Worm (Caenorhabditis elegans) whole organism, young adult: ENCODE data around the gene C03B1.1.
A peak's percentile ranks its signal among the peaks of the same experiment; 100 is the strongest.

Experiments used
- B0035.1 ChIP-seq: sonication (generic microtip); optimal IDR thresholded peaks from 2 replicates; lab custom pipeline; 2016; ENCODE audit warnings: missing genetic modification characterization, mild to moderate bottlenecking, missing compliant biosample characterization, missing genotype, missing genetic modification reagents
- B0261.1 ChIP-seq: sonication (generic microtip); optimal IDR thresholded peaks from 2 replicates; lab custom pipeline; 2016; ENCODE audit warnings: mild to moderate bottlenecking, missing genetic modification characterization, moderate library complexity, missing compliant biosample characterization
- F10E7.11 ChIP-seq: sonication (generic microtip); optimal IDR thresholded peaks from 2 replicates; lab custom pipeline; 2017; ENCODE audit warnings: mild to moderate bottlenecking, missing genetic modification characterization, moderate library complexity, missing compliant biosample characterization
- F22D6.2 ChIP-seq: sonication (generic microtip); optimal IDR thresholded peaks from 2 replicates; lab custom pipeline; 2016; ENCODE audit warnings: mild to moderate bottlenecking, missing genetic modification characterization, missing compliant biosample characterization
- F49E8.2 ChIP-seq: sonication (generic microtip); optimal IDR thresholded peaks from 3 replicates; lab custom pipeline; 2017; ENCODE audit warnings: missing genetic modification characterization, mild to moderate bottlenecking, missing compliant biosample characterization, antibody characterized with exemption, moderate library complexity; ENCODE audit not compliant: insufficient read depth
- F55B11.4 ChIP-seq: sonication (generic microtip); optimal IDR thresholded peaks from 2 replicates; lab custom pipeline; 2016; ENCODE audit warnings: missing compliant biosample characterization, missing genetic modification characterization, borderline replicate concordance; ENCODE audit not compliant: insufficient read depth
- F57C9.4 ChIP-seq: sonication (generic microtip); optimal IDR thresholded peaks from 2 replicates; lab custom pipeline; 2017; ENCODE audit warnings: mild to moderate bottlenecking, missing genetic modification characterization, missing compliant biosample characterization
- ZK185.1 ChIP-seq: sonication (generic microtip); optimal IDR thresholded peaks from 2 replicates; lab custom pipeline; 2016; ENCODE audit warnings: mild to moderate bottlenecking, missing genetic modification characterization, missing compliant biosample characterization; ENCODE audit not compliant: poor library complexity, severe bottlenecking
- ama-1 ChIP-seq, 3 experiments: fragments of 150-350 bp in 1 of 3; sonication (generic microtip) in 2 of 3; optimal IDR thresholded peaks; 2 replicates each; lab custom pipeline; 2014 to 2018; ENCODE audit warnings: missing biosample characterization in 2 of 3, missing genetic modification characterization in 2 of 3, missing genetic modification reagents in 2 of 3
- ceh-58 ChIP-seq: fragments of 200-800 bp; sonication (Bioruptor generic); IDR thresholded peaks from 2 replicates; pipeline ENCODE4 v1.3.6; 2022; ENCODE audit warnings: missing genetic modification characterization, missing compliant biosample characterization
- chd-7 ChIP-seq: sonication (generic microtip); optimal IDR thresholded peaks from 2 replicates; lab custom pipeline; 2016; ENCODE audit warnings: mild to moderate bottlenecking, missing genetic modification characterization, moderate library complexity, missing compliant biosample characterization
- die-1 ChIP-seq: sonication (generic microtip); optimal IDR thresholded peaks from 2 replicates; lab custom pipeline; 2016; ENCODE audit warnings: missing genotype, mild to moderate bottlenecking, missing genetic modification characterization, missing compliant biosample characterization
- dox-1 ChIP-seq: fragments of 200-800 bp; sonication (Bioruptor generic); IDR thresholded peaks from 2 replicates; pipeline ENCODE4 v1.3.6; 2022; ENCODE audit warnings: missing genetic modification reagents, missing genetic modification characterization, missing compliant biosample characterization
- efl-1 ChIP-seq: fragments of 150-350 bp; optimal IDR thresholded peaks from 2 replicates; lab custom pipeline; 2014; ENCODE audit warnings: missing biosample characterization, missing genetic modification reagents, missing genetic modification characterization
- ekl-4 ChIP-seq: fragments of 200-800 bp; sonication (Bioruptor generic); IDR thresholded peaks from 2 replicates; pipeline ENCODE4 v1.3.6; 2022; ENCODE audit warnings: missing genetic modification reagents, missing genetic modification characterization, missing compliant biosample characterization
- ets-4 ChIP-seq: fragments of 200-800 bp; sonication (Bioruptor generic); optimal IDR thresholded peaks from 2 replicates; lab custom pipeline; 2018; ENCODE audit warnings: mild to moderate bottlenecking, missing genetic modification characterization, missing compliant biosample characterization
- hlh-26 ChIP-seq: fragments of 200-800 bp; sonication (Bioruptor generic); conservative IDR thresholded peaks from 2 replicates; pipeline ENCODE4 v1.3.6; 2022; ENCODE audit warnings: missing genetic modification reagents, missing genetic modification characterization, missing compliant biosample characterization
- lin-26 ChIP-seq: fragments of 200-800 bp; sonication (Bioruptor generic); IDR thresholded peaks from 2 replicates; pipeline ENCODE4 v1.3.6; 2022; ENCODE audit warnings: missing genetic modification reagents, missing genetic modification characterization, missing compliant biosample characterization
- lin-35 ChIP-seq, 3 experiments: fragments of 150-350 bp in 2 of 3; sonication (generic microtip) in 1 of 3; optimal IDR thresholded peaks; 2 replicates each; lab custom pipeline; 2014 to 2018; ENCODE audit warnings: missing biosample characterization in 3 of 3, missing genetic modification characterization in 3 of 3, missing genetic modification reagents in 3 of 3
- lsl-1 ChIP-seq: fragments of 200-800 bp; sonication (Bioruptor generic); optimal IDR thresholded peaks from 2 replicates; lab custom pipeline; 2018; ENCODE audit warnings: mild to moderate bottlenecking, missing genetic modification characterization, moderate library complexity, missing compliant biosample characterization
- madf-10 ChIP-seq: sonication (generic microtip); optimal IDR thresholded peaks from 2 replicates; lab custom pipeline; 2016; ENCODE audit warnings: mild to moderate bottlenecking, missing genetic modification characterization, missing compliant biosample characterization
- madf-3 ChIP-seq: fragments of 200-800 bp; sonication (Bioruptor generic); IDR thresholded peaks from 2 replicates; pipeline ENCODE4 v1.3.6; 2022; ENCODE audit warnings: missing genetic modification reagents, missing genetic modification characterization, missing compliant biosample characterization
- madf-8 ChIP-seq: fragments of 200-800 bp; sonication (Bioruptor generic); conservative IDR thresholded peaks from 2 replicates; pipeline ENCODE4 v1.3.6; 2022; ENCODE audit warnings: missing genetic modification reagents, missing genetic modification characterization, missing compliant biosample characterization
- mcd-1 ChIP-seq: fragments of 200-800 bp; sonication (Bioruptor generic); IDR thresholded peaks from 2 replicates; pipeline ENCODE4 v1.3.6; 2022; ENCODE audit warnings: missing genetic modification reagents, missing genetic modification characterization, missing compliant biosample characterization
- mxl-1 ChIP-seq: sonication (generic microtip); optimal IDR thresholded peaks from 2 replicates; lab custom pipeline; 2016; ENCODE audit warnings: missing genetic modification characterization, missing compliant biosample characterization
- nfyb-1 ChIP-seq: fragments of 200-800 bp; sonication (Bioruptor generic); IDR thresholded peaks from 2 replicates; pipeline ENCODE4 v1.3.6; 2022; ENCODE audit warnings: missing genetic modification reagents, missing genetic modification characterization, missing compliant biosample characterization
- nhr-80 ChIP-seq: sonication (generic microtip); optimal IDR thresholded peaks from 2 replicates; lab custom pipeline; 2016; ENCODE audit warnings: missing genetic modification characterization, missing compliant biosample characterization
- rcor-1 ChIP-seq: fragments of 200-800 bp; sonication (Bioruptor generic); IDR thresholded peaks from 2 replicates; pipeline ENCODE4 v1.3.6; 2022; ENCODE audit warnings: missing genetic modification reagents, missing genetic modification characterization, missing compliant biosample characterization
- rpc-1 ChIP-seq, 2 experiments: fragments of 150-350 bp in 1 of 2; sonication (generic microtip) in 1 of 2; optimal IDR thresholded peaks; 2 replicates each; lab custom pipeline; 2014 to 2018; ENCODE audit warnings: missing biosample characterization in 1 of 2, missing genetic modification characterization in 1 of 2, missing genetic modification reagents in 1 of 2, missing genotype in 1 of 2
- sea-2 ChIP-seq: fragments of 200-800 bp; sonication (Bioruptor generic); IDR thresholded peaks from 2 replicates; pipeline ENCODE4 v1.3.6; 2022; ENCODE audit warnings: missing genetic modification characterization, missing compliant biosample characterization
- snpc-1.3 ChIP-seq: sonication (generic microtip); optimal IDR thresholded peaks from 2 replicates; lab custom pipeline; 2017; ENCODE audit warnings: missing genetic modification characterization, mild to moderate bottlenecking, missing compliant biosample characterization, antibody characterized with exemption, moderate library complexity, missing genotype, missing genetic modification reagents; ENCODE audit not compliant: insufficient read depth
- snpc-3.4 ChIP-seq: sonication (generic microtip); optimal IDR thresholded peaks from 2 replicates; lab custom pipeline; 2017; ENCODE audit warnings: missing genetic modification characterization, mild to moderate bottlenecking, missing compliant biosample characterization, antibody characterized with exemption, moderate library complexity, missing genotype, missing genetic modification reagents
- snpc-4 ChIP-seq, 5 experiments: fragments of 150-350 bp in 1 of 5; sonication (generic microtip) in 4 of 5; optimal IDR thresholded peaks; 2 replicates each; lab custom pipeline; 2014 to 2018; ENCODE audit warnings: missing genetic modification characterization in 5 of 5, missing biosample characterization in 3 of 5, antibody characterized with exemption in 2 of 5, mild to moderate bottlenecking in 2 of 5, missing compliant biosample characterization in 2 of 5, missing genotype in 2 of 5, moderate library complexity in 2 of 5, missing genetic modification reagents in 1 of 5
- tbp1 ChIP-seq: fragments of 200-800 bp; sonication (Bioruptor generic); optimal IDR thresholded peaks from 2 replicates; lab custom pipeline; 2018; ENCODE audit warnings: mild to moderate bottlenecking, missing genetic modification characterization, missing compliant biosample characterization
- ztf-18 ChIP-seq: sonication (generic microtip); optimal IDR thresholded peaks from 2 replicates; lab custom pipeline; 2016; ENCODE audit warnings: missing genotype, mild to moderate bottlenecking, missing genetic modification characterization, missing compliant biosample characterization
- ztf-26 ChIP-seq: sonication (generic microtip); optimal IDR thresholded peaks from 2 replicates; lab custom pipeline; 2017; ENCODE audit warnings: missing genetic modification characterization, missing compliant biosample characterization
- ztf-3 ChIP-seq: fragments of 200-800 bp; sonication (Bioruptor generic); optimal IDR thresholded peaks from 2 replicates; lab custom pipeline; 2018; ENCODE audit warnings: mild to moderate bottlenecking, missing genetic modification characterization, missing compliant biosample characterization
- ztf-6 ChIP-seq: fragments of 200-800 bp; sonication (Bioruptor generic); IDR thresholded peaks from 2 replicates; pipeline ENCODE4 v1.3.6; 2022; ENCODE audit warnings: missing genetic modification reagents, missing genetic modification characterization, missing compliant biosample characterization

C03B1.1 gene

ce11 chrX:6371192-6372116, 3.1 kb upstream of the C03B1.1 start (continued):
- no peak for TF ChIP-seq madf-8 (GFP tag; lab: Robert Waterston, UW)

DNA sequence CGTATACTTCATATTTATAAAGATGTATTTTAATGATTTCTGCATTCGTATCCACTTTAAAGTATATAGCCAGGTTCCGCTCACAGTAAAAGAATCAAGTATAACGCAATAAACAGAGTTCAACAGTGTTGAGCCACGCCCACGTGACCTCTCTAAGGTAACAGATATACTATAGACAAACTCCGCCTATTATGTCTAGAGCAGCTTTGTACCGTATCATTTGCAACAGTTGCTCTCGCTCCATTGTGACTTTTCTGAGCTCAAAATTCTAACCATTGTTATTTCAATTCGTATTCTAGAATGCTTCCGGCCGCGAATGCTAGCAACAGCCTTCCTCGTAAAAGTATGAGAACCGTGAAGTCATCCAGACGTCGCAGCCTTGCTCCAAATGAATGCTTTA, 1.2 kb upstream of the C03B1.1 start, which contains the start of gene C03B1.17:
Gene C03B1.17 (plus strand): TSS at position 301 of the 400 bp plus-strand sequence.
- TF ChIP-seq die-1 (tag; lab: Kevin White, UChicago) (no peak), ceh-58 (GFP tag; lab: Robert Waterston, UW) (no peak), F10E7.11 (no peak), ztf-3 (no peak), hlh-26 (no peak), ekl-4 (GFP tag; lab: Robert Waterston, UW) (no peak), F22D6.2 (tag; lab: Kevin White, UChicago) (no peak)

DNA sequence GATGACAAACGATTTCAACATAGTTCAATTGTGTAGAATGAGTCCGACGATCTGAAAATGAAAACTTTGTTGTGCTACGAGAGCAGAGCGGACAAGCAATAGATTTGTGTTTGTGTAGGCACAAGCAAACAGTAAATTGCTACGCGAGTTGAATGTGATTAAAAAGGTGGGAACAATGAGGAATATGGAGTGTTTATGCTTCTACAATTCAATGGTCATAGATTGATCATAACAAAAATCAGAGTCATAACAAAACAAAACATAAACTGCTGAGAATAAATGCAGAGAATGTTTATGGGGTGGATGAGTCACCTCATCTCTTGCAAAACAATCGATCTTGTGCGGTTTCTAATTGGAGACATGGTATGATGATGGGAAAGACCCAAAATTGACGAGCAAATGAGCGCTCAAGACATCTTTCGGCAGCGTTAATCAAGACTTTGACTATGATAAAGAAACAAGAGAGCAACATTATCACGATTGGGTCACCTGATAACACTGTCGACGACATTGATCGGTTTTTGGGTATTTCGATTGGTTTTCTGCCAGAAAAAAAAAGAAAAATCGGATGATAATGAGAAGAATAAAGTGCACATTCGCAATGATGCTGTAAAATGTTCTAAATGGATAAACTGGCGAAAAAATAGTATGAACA, 3.2 kb downstream of the C03B1.1 start, which contains the start of gene lmp-1:
Gene lmp-1 (minus strand): TSS at position 51 of the 655 bp plus-strand sequence.
- no peak for TF ChIP-seq ztf-6 (GFP tag; lab: Robert Waterston, UW)
- TF ChIP-seq ama-1 (optimal IDR thresholded peaks at IDR 0.05; lab: Kevin White, UChicago): peak; percentile 74
- TF ChIP-seq ama-1 (GFP tag; optimal IDR thresholded peaks at IDR 0.05; lab: Kevin White, UChicago): no peak
- TF ChIP-seq nhr-80 (tag; lab: Kevin White, UChicago): peak; percentile 27

DNA sequence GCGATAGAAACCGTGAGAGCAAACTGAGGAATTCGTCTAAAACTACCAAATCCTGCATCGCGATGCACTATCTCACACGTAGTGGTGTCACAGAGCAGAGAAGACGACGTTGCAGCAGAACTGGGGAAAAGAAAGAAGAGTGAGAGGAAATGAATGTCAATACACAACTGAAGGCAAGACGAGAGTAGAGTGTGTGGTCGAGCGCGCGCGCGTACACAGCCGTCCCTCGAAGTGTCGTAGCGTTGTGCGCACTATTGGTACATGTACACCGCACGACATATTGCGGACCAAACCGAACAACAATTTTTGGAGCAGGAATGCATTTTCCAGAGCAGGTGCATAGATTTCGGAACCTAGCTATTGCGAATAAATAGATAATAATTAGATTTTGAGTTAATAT, 3.8 kb downstream of the C03B1.1 start:
- TF ChIP-seq efl-1 (GFP tag; lab: Kevin White, UChicago): peak; percentile 16
- peak; percentile 38 for TF ChIP-seq tbp1
- TF ChIP-seq nfyb-1 (GFP tag; lab: Robert Waterston, UW): peak; percentile 47; the same call in 1 of the 2 replicates
- peak; percentile 25; the same call in 1 of the 2 replicates for TF ChIP-seq rcor-1 (GFP tag; lab: Robert Waterston, UW)
- no peak for TF ChIP-seq F55B11.4 (tag; lab: Kevin White, UChicago)
- TF ChIP-seq lin-35 (GFP tag; optimal IDR thresholded peaks at IDR 0.05; lab: Kevin White, UChicago): no peak
- peak; percentile 39 for TF ChIP-seq ets-4 (GFP tag; lab: Kevin White, UChicago)
- TF ChIP-seq mxl-1: no peak
- TF ChIP-seq ztf-6 (GFP tag; lab: Robert Waterston, UW): 0 out of 2 replicates have a peak, but pooled peaks have one; percentile 25
- TF ChIP-seq mcd-1 (GFP tag; lab: Robert Waterston, UW): 0 out of 2 replicates have a peak, but pooled peaks have one; percentile 34
- peak; percentile 34 for TF ChIP-seq madf-10 (tag; lab: Kevin White, UChicago)
- TF ChIP-seq madf-3: 0 out of 2 replicates have a peak, but pooled peaks have one; percentile 52
- TF ChIP-seq ztf-26 (tag; lab: Kevin White, UChicago): no peak
- TF ChIP-seq chd-7 (tag; lab: Kevin White, UChicago): peak; percentile 23
- no peak for TF ChIP-seq lsl-1
- no peak for TF ChIP-seq B0035.1
- TF ChIP-seq F49E8.2: no peak
- no peak for TF ChIP-seq F57C9.4 (tag; lab: Kevin White, UChicago)
- peak; percentile 64 for TF ChIP-seq lin-26 (GFP tag; lab: Robert Waterston, UW)
- TF ChIP-seq ztf-18 (tag; lab: Kevin White, UChicago): peak; percentile 5
- peak; percentile 25 for TF ChIP-seq ZK185.1 (tag; lab: Kevin White, UChicago)
- peak; percentile 10 for TF ChIP-seq snpc-3.4 (tag; lab: Kevin White, UChicago)
- no peak for TF ChIP-seq rpc-1 (optimal IDR thresholded peaks at IDR 0.05; lab: Kevin White, UChicago)
- TF ChIP-seq rpc-1 (tag; optimal IDR thresholded peaks at IDR 0.05; lab: Kevin White, UChicago): no peak
- peak; percentile 10 for TF ChIP-seq B0261.1 (tag; lab: Kevin White, UChicago)
- no peak for TF ChIP-seq snpc-4 (GFP tag; optimal IDR thresholded peaks at IDR 0.05; lab: Kevin White, UChicago)
- TF ChIP-seq snpc-4 (tag; optimal IDR thresholded peaks at IDR 0.05; lab: Kevin White, UChicago): peak in 1 of 4 experiments; percentile 42
- TF ChIP-seq sea-2 (GFP tag; lab: Robert Waterston, UW): no peak
- TF ChIP-seq snpc-1.3: no peak
- peak; percentile 56 for TF ChIP-seq dox-1 (GFP tag; lab: Robert Waterston, UW)
